Fruit fly (Drosophila melanogaster): ENCODE results near the gene spict.

The spict gene

DNA sequence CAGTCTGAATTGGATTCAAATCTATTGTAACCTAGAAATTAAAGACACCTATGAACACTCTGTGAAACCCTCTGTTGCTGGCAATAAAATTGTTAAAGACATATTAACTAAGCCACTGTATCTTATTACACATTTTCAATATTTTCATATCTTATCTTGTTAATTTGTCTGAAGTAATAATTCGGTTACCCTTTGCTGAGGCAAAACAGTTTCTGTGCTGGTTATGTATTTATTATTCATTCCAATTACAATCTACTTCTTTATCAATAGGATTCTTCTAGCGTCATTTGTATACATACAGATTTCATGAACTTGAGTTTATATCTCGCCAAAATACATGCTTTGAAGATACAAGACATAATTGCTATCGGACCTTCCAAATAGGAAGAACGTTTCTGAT lies 4.1 kb downstream of the spict start:
- TF ChIP-seq h (GFP tag; optimal IDR thresholded peaks at IDR 0.05) (no peak), rgr (GFP tag; optimal IDR thresholded peaks at IDR 0.05) (no peak), foxo (GFP tag; optimal IDR thresholded peaks at IDR 0.05) (no peak), dsf (GFP tag; optimal IDR thresholded peaks at IDR 0.05; ENCODE audit: borderline replicate concordance) (no peak), fru (GFP tag; optimal IDR thresholded peaks at IDR 0.05) (no peak), jim (GFP tag; optimal IDR thresholded peaks at IDR 0.05) (no peak), Myc (optimal IDR thresholded peaks at IDR 0.05) (no peak), GATAd (GFP tag; optimal IDR thresholded peaks at IDR 0.05) (no peak), woc (GFP tag; optimal IDR thresholded peaks at IDR 0.05) (no peak), CG9705 (GFP tag; optimal IDR thresholded peaks at IDR 0.05) (no peak), Vsx2 (GFP tag; optimal IDR thresholded peaks at IDR 0.05; ENCODE audit: partially characterized antibody) (no peak), dmrt93B (GFP tag; optimal IDR thresholded peaks at IDR 0.05) (no peak), lola (GFP tag; optimal IDR thresholded peaks at IDR 0.05) (no peak), Hnf4 (GFP tag; optimal IDR thresholded peaks at IDR 0.05) (no peak), Hr78 (GFP tag; optimal IDR thresholded peaks at IDR 0.05) (no peak), CrebA (GFP tag; optimal IDR thresholded peaks at IDR 0.05; ENCODE audit: borderline replicate concordance) (no peak), sv (GFP tag; optimal IDR thresholded peaks at IDR 0.05) (no peak), tai (GFP tag; optimal IDR thresholded peaks at IDR 0.05) (no peak), Dfd (GFP tag; optimal IDR thresholded peaks at IDR 0.05) (no peak)

DNA sequence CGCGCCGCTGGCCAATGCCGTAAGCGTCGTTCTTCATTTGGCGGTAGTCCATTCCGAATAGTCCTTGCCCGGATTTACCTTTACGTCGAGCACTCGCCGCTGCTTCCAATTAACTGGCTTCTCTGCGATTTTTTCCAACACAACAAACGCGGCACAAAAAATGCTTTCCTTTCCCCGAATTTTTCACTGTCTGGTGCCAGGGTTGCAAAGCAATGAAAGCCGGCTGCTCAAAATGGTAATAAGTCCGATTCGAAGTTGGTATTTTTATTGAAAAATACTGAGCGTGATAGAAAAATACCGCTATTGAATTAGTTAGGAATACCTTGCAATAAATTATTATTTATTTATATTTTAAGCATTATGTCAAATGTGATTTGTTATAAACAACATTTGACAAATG lies 7.7 kb downstream of the spict start:
- no peak for TF ChIP-seq pan (optimal IDR thresholded peaks at IDR 0.05)
- TF ChIP-seq Hr83 (GFP tag; optimal IDR thresholded peaks at IDR 0.05; ENCODE audit: poor library complexity, severe bottlenecking): no peak
- TF ChIP-seq OdsH (GFP tag; optimal IDR thresholded peaks at IDR 0.05): no peak
- no peak for TF ChIP-seq br (GFP tag; optimal IDR thresholded peaks at IDR 0.05)
- no peak for TF ChIP-seq dl (GFP tag; optimal IDR thresholded peaks at IDR 0.05; ENCODE audit: insufficient read depth in 1 of 2, partially characterized antibody in 2 of 2)
- no peak for TF ChIP-seq jim (GFP tag; optimal IDR thresholded peaks at IDR 0.05)
- TF ChIP-seq CrebA (GFP tag; optimal IDR thresholded peaks at IDR 0.05; ENCODE audit: borderline replicate concordance): no peak
- no peak for TF ChIP-seq N (GFP tag; optimal IDR thresholded peaks at IDR 0.05)

- TF ChIP-seq rgr (GFP tag; optimal IDR thresholded peaks at IDR 0.05) (no peak), dl (GFP tag; optimal IDR thresholded peaks at IDR 0.05; ENCODE audit: insufficient read depth in 1 of 2, partially characterized antibody in 2 of 2) (no peak), CrebA (GFP tag; optimal IDR thresholded peaks at IDR 0.05; ENCODE audit: borderline replicate concordance) (no peak), foxo (GFP tag; optimal IDR thresholded peaks at IDR 0.05) (no peak), fru (GFP tag; optimal IDR thresholded peaks at IDR 0.05) (no peak), Rel (GFP tag; optimal IDR thresholded peaks at IDR 0.05) (no peak), Rel (tag; optimal IDR thresholded peaks at IDR 0.05) (no peak), dsf (GFP tag; optimal IDR thresholded peaks at IDR 0.05; ENCODE audit: borderline replicate concordance) (no peak), psq (GFP tag; optimal IDR thresholded peaks at IDR 0.05) (no peak), usp (GFP tag; optimal IDR thresholded peaks at IDR 0.05) (no peak), jim (GFP tag; optimal IDR thresholded peaks at IDR 0.05) (no peak), GATAd (GFP tag; optimal IDR thresholded peaks at IDR 0.05) (no peak), brk (GFP tag; optimal IDR thresholded peaks at IDR 0.05) (no peak), Hr78 (GFP tag; optimal IDR thresholded peaks at IDR 0.05) (no peak)
Observed at dm6 chr2L:12712852-12713251, 8.3 kb downstream of the spict start, which contains the start of gene CG5787. CG5787 (minus strand) TSS chr2L:12712952.

DNA sequence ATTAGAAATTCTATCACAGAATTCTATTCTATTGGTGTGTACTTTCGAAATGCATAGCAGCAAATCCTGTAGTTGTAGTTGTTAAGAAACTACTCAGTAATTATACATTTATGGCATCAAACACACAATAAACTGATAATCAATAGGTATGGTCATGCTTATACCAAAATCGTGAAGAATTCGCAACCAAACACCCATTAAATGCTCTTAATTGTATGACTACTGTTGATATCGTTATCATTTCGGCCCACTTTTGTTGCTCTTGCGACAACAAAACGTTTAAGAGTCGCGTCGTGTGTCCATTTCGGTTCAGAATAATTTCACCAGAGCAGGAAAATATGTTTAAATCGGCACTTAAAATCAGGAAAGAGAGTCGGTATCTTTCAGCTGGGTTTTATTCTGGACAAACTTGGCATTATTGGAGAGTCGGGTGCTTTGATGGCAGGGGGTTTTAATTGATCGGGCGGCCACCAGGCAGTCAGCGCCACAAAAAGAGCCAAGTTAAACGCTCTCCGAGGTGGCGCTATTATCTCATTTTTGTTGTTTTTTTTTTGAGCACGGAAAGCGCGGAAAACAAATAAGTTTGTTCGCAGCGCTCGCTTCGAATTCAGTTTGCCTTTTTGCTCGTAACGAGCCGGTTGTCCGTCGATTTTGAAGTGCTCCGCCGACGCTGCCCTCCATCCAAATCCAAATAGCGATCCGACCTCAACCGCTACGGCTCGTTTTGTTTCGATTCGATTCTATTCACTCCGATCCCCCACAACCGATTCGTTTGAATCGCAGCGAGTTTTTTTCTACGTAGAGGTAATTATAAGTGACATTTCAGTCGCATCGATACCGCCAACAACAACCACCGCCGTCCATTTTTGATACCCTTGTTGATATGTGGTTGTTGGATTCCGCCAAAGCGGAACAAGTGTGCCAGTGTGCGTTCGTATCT lies 14.2 kb downstream of the spict start, which contains the start of gene MRP:
Gene MRP (plus strand): TSS at position 609 of the 940 bp plus-strand sequence.
- no peak for TF ChIP-seq rgr (GFP tag; optimal IDR thresholded peaks at IDR 0.05)
- no peak for TF ChIP-seq pan (optimal IDR thresholded peaks at IDR 0.05)
- TF ChIP-seq brk (GFP tag; optimal IDR thresholded peaks at IDR 0.05): no peak
- no peak for TF ChIP-seq Rel (GFP tag; optimal IDR thresholded peaks at IDR 0.05)
- TF ChIP-seq Rel (tag; optimal IDR thresholded peaks at IDR 0.05): peak; percentile 47

Measured in whole organism, wandering third instar larva.